Worm (Caenorhabditis elegans): ENCODE measurements around the gene F41F3.9.
A peak's percentile ranks its signal among the peaks of the same experiment; 100 is the strongest.

The F41F3.9 gene

ce11 chrV:4686680-4687470, 31.6 kb downstream of the F41F3.9 start, which contains the start of gene taf-10:
taf-10 (plus strand) TSS chrV:4687103.
- peak; percentile 47 for TF ChIP-seq sptf-1 (tag; optimal IDR thresholded peaks at IDR 0.05)
- TF ChIP-seq ces-1 (GFP tag; optimal IDR thresholded peaks at IDR 0.05): peak; percentile 7
- peak; percentile 19 for TF ChIP-seq mep-1 (tag; optimal IDR thresholded peaks at IDR 0.05)
- peak; percentile 8 for TF ChIP-seq nhr-2 (tag; optimal IDR thresholded peaks at IDR 0.05)
- TF ChIP-seq ztf-11 (tag; optimal IDR thresholded peaks at IDR 0.05): no peak
- TF ChIP-seq hlh-1 (tag; optimal IDR thresholded peaks at IDR 0.05): peak; percentile 1
- peak; percentile 75 for TF ChIP-seq unc-120 (tag; optimal IDR thresholded peaks at IDR 0.05; ENCODE audit: poor library complexity, severe bottlenecking)
- TF ChIP-seq nhr-237 (tag; optimal IDR thresholded peaks at IDR 0.05): peak; percentile 27
- no peak for TF ChIP-seq lin-32 (GFP tag; optimal IDR thresholded peaks at IDR 0.05)

DNA sequence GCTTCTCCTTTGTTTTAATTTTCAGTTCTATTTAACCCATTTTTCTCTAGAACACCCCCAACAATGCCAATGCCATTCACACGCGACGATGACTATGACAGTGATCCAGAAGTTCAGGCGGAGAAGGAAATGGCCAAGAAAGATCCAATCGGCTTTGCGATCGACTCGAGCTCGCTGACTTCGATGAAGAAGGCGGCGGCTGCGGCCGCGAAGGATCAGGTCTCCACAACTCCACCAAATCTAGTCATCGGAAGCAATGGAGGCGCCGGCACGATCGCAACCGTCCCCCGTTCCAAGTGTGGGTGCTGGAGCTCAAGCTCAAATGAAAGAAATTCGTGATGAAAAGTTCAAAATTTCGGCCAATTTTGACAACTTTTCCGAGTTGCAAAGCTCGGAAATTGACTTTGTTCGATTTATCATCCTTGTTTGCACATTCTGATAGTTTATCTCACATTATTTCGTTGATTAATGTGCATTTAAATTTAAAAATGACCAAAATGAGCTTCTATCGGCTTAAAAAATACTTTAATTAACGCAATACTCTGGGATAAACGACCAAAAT, 32.8 kb downstream of the F41F3.9 start, which contains the start of gene K03B4.2:
K03B4.2 (plus strand) TSS at position 51 of the 562 bp plus-strand sequence.
- no peak for TF ChIP-seq ceh-39 (tag; optimal IDR thresholded peaks at IDR 0.05)
- TF ChIP-seq ztf-11 (tag; optimal IDR thresholded peaks at IDR 0.05): no peak
- no peak for TF ChIP-seq ces-1 (GFP tag; optimal IDR thresholded peaks at IDR 0.05)
- no peak for TF ChIP-seq nhr-28 (tag; optimal IDR thresholded peaks at IDR 0.05)
- no peak for TF ChIP-seq unc-62 (GFP tag; optimal IDR thresholded peaks at IDR 0.05)
- TF ChIP-seq nhr-12 (tag; optimal IDR thresholded peaks at IDR 0.05): no peak
- TF ChIP-seq unc-120 (tag; optimal IDR thresholded peaks at IDR 0.05; ENCODE audit: poor library complexity, severe bottlenecking): no peak
- TF ChIP-seq M03D4.4 (tag; optimal IDR thresholded peaks at IDR 0.05): no peak
- TF ChIP-seq drap-1 (GFP tag; optimal IDR thresholded peaks at IDR 0.05): no peak
- no peak for TF ChIP-seq unc-39 (tag; optimal IDR thresholded peaks at IDR 0.05)
- no peak for TF ChIP-seq blmp-1 (tag; optimal IDR thresholded peaks at IDR 0.05)
- no peak for TF ChIP-seq nhr-76 (tag; optimal IDR thresholded peaks at IDR 0.05)
- no peak for TF ChIP-seq zip-8 (tag; optimal IDR thresholded peaks at IDR 0.05)
- TF ChIP-seq ceh-43 (GFP tag; optimal IDR thresholded peaks at IDR 0.05): no peak
- no peak for TF ChIP-seq lin-13 (tag; optimal IDR thresholded peaks at IDR 0.05)
- TF ChIP-seq elt-1 (tag; optimal IDR thresholded peaks at IDR 0.05; ENCODE audit: borderline replicate concordance, insufficient read depth): no peak
- TF ChIP-seq mep-1 (tag; optimal IDR thresholded peaks at IDR 0.05): no peak

ce11 chrV:4689234-4689633, 34.0 kb downstream of the F41F3.9 start, which contains the start of gene K03B4.1:
K03B4.1 (plus strand) TSS chrV:4689330.
- TF ChIP-seq mab-5 (tag; optimal IDR thresholded peaks at IDR 0.05): no peak
- TF ChIP-seq ces-1 (GFP tag; optimal IDR thresholded peaks at IDR 0.05): no peak
- TF ChIP-seq hlh-1 (tag; optimal IDR thresholded peaks at IDR 0.05): no peak
- TF ChIP-seq ceh-39 (tag; optimal IDR thresholded peaks at IDR 0.05): no peak
- TF ChIP-seq nhr-76 (tag; optimal IDR thresholded peaks at IDR 0.05): no peak
- TF ChIP-seq nhr-28 (tag; optimal IDR thresholded peaks at IDR 0.05): no peak
- TF ChIP-seq nhr-12 (tag; optimal IDR thresholded peaks at IDR 0.05): no peak
- TF ChIP-seq ham-2 (GFP tag; optimal IDR thresholded peaks at IDR 0.05): no peak
- TF ChIP-seq lin-32 (GFP tag; optimal IDR thresholded peaks at IDR 0.05): no peak
- no peak for TF ChIP-seq drap-1 (GFP tag; optimal IDR thresholded peaks at IDR 0.05)
- TF ChIP-seq sptf-1 (tag; optimal IDR thresholded peaks at IDR 0.05): no peak
- TF ChIP-seq lsy-2 (tag; optimal IDR thresholded peaks at IDR 0.05): no peak
- no peak for TF ChIP-seq ceh-43 (GFP tag; optimal IDR thresholded peaks at IDR 0.05)
- no peak for TF ChIP-seq tbx-8 (GFP tag; optimal IDR thresholded peaks at IDR 0.05)
- TF ChIP-seq M03D4.4 (tag; optimal IDR thresholded peaks at IDR 0.05): no peak
- TF ChIP-seq snpc-4 (tag; optimal IDR thresholded peaks at IDR 0.05): no peak
- no peak for TF ChIP-seq unc-39 (tag; optimal IDR thresholded peaks at IDR 0.05)

- TF ChIP-seq sem-2 (GFP tag; optimal IDR thresholded peaks at IDR 0.05): no peak
- no peak for TF ChIP-seq unc-39 (tag; optimal IDR thresholded peaks at IDR 0.05)
- TF ChIP-seq nhr-28 (tag; optimal IDR thresholded peaks at IDR 0.05): no peak
- TF ChIP-seq hlh-1 (tag; optimal IDR thresholded peaks at IDR 0.05): no peak
- no peak for TF ChIP-seq blmp-1 (tag; optimal IDR thresholded peaks at IDR 0.05)
- TF ChIP-seq ceh-83 (GFP tag; optimal IDR thresholded peaks at IDR 0.05): no peak
- no peak for TF ChIP-seq elt-3 (tag; optimal IDR thresholded peaks at IDR 0.05)
- no peak for TF ChIP-seq lsy-2 (tag; optimal IDR thresholded peaks at IDR 0.05)
- TF ChIP-seq nhr-12 (tag; optimal IDR thresholded peaks at IDR 0.05): no peak
- TF ChIP-seq pha-4 (tag; optimal IDR thresholded peaks at IDR 0.05): no peak
- no peak for TF ChIP-seq nhr-2 (tag; optimal IDR thresholded peaks at IDR 0.05)
Measured at ce11 chrV:4691657-4692056, 36.4 kb downstream of the F41F3.9 start.

Data from whole organism, mixed stage, embryonic.